Worm (Caenorhabditis elegans): ENCODE data around the gene C05C8.8.
A peak's percentile ranks its signal among the peaks of the same experiment; 100 is the strongest.

Gene C05C8.8

DNA sequence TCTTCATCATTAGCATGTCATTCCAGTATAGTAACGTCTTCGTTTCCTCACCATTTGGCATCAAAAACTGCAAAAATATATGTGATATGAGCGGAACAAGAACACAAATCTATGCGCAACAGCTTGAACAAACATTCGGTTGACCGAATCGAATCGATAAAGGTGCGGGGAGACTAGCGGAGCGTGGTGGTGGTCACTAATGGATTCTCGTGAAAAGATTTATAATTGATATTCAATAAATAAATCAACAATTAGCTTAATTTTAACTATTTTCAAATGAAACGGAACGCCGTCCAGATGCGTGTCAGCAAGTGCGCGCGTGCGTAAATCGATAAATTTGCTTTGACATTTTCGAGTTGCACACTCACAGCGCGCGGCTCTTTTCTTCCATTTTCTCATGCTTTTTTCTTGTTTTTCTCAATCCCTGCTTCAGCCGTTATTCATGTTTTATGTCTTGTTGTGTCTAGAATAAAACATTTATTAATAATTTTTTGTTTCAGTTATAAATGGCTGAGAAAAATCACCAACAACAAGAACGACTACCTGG, 33.9 kb downstream of the C05C8.8 start, which contains the start of the genes C13F10.8, C13F10.6 and kxd-1 (continued):
- TF ChIP-seq daf-16 (GFP tag; optimal IDR thresholded peaks at IDR 0.05) (no peak), daf-16 (tag; optimal IDR thresholded peaks at IDR 0.05) (no peak), lsy-2 (tag; optimal IDR thresholded peaks at IDR 0.05) (peak in 1 of 2 experiments; percentile 35), hlh-30 (tag; optimal IDR thresholded peaks at IDR 0.05; ENCODE audit: insufficient read depth) (peak; percentile 36), mdl-1 (tag; optimal IDR thresholded peaks at IDR 0.05) (no peak), F26F4.8 (GFP tag; conservative IDR thresholded peaks at IDR 0.05) (no peak), F37D6.2 (tag; optimal IDR thresholded peaks at IDR 0.05) (no peak), duxl-1 (tag; optimal IDR thresholded peaks at IDR 0.05; ENCODE audit: poor library complexity) (no peak), tra-1 (GFP tag; IDR thresholded peaks at IDR 0.05) (no peak), madf-5 (GFP tag; IDR thresholded peaks at IDR 0.05) (no peak), unc-62 (GFP tag; optimal IDR thresholded peaks at IDR 0.05 in 1 of 2) (peak in 1 of 2 experiments; percentile 32), unc-62 (tag; optimal IDR thresholded peaks at IDR 0.05) (no peak), Y5F2A.4 (GFP tag; optimal IDR thresholded peaks at IDR 0.05) (no peak), lin-38 (GFP tag; IDR thresholded peaks at IDR 0.05) (0 out of 2 replicates have a peak, but pooled peaks have one; percentile 15)

DNA sequence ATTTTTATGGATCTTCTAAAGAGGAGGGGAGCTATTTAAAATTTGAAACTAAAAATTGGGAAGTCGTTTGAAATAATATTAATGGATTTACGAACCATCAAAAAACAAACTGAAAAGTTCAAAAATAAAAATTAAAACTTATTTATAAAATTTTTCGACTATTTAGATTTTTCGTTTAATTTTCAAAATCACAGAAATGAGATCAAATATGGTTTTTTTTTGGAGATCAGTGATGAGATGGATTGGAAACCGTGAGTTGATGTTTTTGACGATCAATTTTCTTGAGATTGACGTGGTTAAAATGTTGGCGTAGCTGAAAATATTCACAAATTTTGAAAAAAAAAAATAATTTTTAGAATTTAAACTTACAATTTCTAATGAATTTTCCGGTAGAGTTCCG, 36.0 kb downstream of the C05C8.8 start, which contains the start of gene C13F10.5:
Gene C13F10.5 (minus strand): TSS at position 101 of the 400 bp plus-strand sequence.
- TF ChIP-seq fkh-10 (GFP tag; optimal IDR thresholded peaks at IDR 0.05) (no peak), aha-1 (tag) (peak; percentile 42)

DNA sequence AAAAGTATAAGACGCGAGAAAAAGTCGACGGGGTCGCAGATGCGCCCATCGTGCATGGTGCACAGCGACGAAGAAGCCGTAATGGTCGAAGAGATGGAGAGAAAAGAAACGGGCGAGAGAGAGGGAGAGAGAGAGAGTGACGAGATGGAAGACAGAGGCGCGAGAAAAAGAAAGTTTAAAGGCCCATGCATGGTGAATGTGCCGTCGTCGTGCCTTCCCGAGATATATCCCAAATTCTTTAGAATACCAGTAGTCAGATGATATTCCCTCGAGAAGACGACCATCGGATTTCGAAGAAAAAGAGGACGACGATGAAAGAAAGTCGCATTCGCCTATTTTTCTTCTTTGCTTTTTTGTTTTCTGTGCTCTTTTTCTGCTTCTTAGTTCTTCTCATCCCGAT, 39.0 kb downstream of the C05C8.8 start:
- TF ChIP-seq hlh-30 (tag; optimal IDR thresholded peaks at IDR 0.05; ENCODE audit: insufficient read depth): peak; percentile 59
- TF ChIP-seq rbr-2 (tag; optimal IDR thresholded peaks at IDR 0.05): peak; percentile 27
- TF ChIP-seq mep-1 (tag; optimal IDR thresholded peaks at IDR 0.05): peak; percentile 15
- no peak for TF ChIP-seq gei-8 (GFP tag; optimal IDR thresholded peaks at IDR 0.05)
- TF ChIP-seq dmd-9 (GFP tag; IDR thresholded peaks at IDR 0.05): no peak
- TF ChIP-seq lsy-2 (tag; optimal IDR thresholded peaks at IDR 0.05): peak in 1 of 2 experiments; percentile 3
- peak in 1 of 2 experiments; percentile 72 for TF ChIP-seq unc-62 (GFP tag; optimal IDR thresholded peaks at IDR 0.05 in 1 of 2)
- no peak for TF ChIP-seq unc-62 (tag; optimal IDR thresholded peaks at IDR 0.05)
- TF ChIP-seq set-16 (GFP tag; IDR thresholded peaks at IDR 0.05): peak; percentile 38

DNA sequence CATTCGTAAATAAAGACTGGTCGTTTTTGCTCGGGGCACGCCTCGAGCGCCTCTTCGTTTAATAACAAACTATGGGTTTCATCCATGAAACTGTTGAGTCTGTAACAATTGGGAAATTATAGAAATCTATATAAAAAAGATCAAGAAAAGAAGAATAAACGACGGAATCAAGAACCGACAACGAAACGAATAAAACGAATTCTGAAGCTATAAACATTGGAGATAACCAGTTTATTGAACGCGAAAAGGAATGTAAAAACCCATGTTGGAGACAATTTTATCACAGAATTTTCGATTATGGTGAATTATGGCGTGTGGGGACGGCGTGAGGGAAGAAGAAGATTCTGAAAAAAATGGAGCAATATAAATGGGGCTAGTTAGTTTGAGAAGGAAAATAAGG, 40.2 kb downstream of the C05C8.8 start, which contains the start of gene soap-1:
Gene soap-1 (minus strand): TSS at position 101 of the 400 bp plus-strand sequence.
- TF ChIP-seq ztf-11 (tag; optimal IDR thresholded peaks at IDR 0.05) (no peak), daf-12 (tag; optimal IDR thresholded peaks at IDR 0.05) (no peak), dmd-9 (GFP tag; IDR thresholded peaks at IDR 0.05) (no peak), ceh-82 (tag; optimal IDR thresholded peaks at IDR 0.05) (no peak), arid-1 (GFP tag; conservative IDR thresholded peaks at IDR 0.05) (no peak), sdz-12 (GFP tag; optimal IDR thresholded peaks at IDR 0.05) (no peak), ces-1 (GFP tag; optimal IDR thresholded peaks at IDR 0.05) (no peak), mxl-3 (GFP tag; optimal IDR thresholded peaks at IDR 0.05) (no peak), lin-29 (GFP tag; IDR thresholded peaks at IDR 0.05) (no peak), ceh-62 (tag; optimal IDR thresholded peaks at IDR 0.05) (no peak), dve-1 (tag; optimal IDR thresholded peaks at IDR 0.05; ENCODE audit: insufficient read depth) (no peak), ctbp-1 (GFP tag; IDR thresholded peaks at IDR 0.05) (no peak), D1046.2 (GFP tag; IDR thresholded peaks at IDR 0.05) (no peak)

DNA sequence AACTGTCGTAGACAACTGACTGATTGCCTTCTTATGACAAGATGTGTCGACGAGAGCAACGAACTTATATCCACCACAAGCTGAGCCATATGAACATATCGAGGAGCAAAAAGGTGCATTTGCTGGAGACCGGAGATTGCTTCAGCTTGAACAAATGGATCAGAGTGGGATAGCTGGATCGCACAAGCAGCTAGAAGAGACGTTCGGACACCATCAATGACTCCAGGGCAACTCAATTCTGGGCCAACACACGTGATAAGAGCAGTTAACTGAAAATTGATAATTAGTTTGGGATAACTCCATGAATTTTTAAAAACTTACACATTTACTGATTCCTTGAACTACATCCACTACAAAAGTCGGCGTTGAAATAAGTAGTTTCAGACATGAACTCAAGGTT, 46.0 kb downstream of the C05C8.8 start:
- peak in 1 of 2 experiments; percentile 63 for TF ChIP-seq unc-62 (GFP tag; optimal IDR thresholded peaks at IDR 0.05 in 1 of 2)
- TF ChIP-seq unc-62 (tag; optimal IDR thresholded peaks at IDR 0.05): no peak
- no peak for TF ChIP-seq set-16 (GFP tag; IDR thresholded peaks at IDR 0.05)
- TF ChIP-seq lin-1 (GFP tag; IDR thresholded peaks at IDR 0.05): no peak
- TF ChIP-seq nhr-42 (GFP tag; IDR thresholded peaks at IDR 0.05): no peak
